Worm (Caenorhabditis elegans) whole organism, young adult: ENCODE results near the gene seip-1.

ENCODE experiments used
- B0261.1 ChIP-seq: sonication (generic microtip); optimal IDR thresholded peaks from 2 replicates; lab custom pipeline; 2016; ENCODE audit warnings: mild to moderate bottlenecking, missing genetic modification characterization, moderate library complexity, missing compliant biosample characterization
- B0336.3 ChIP-seq: fragments of 200-800 bp; sonication (Bioruptor generic); IDR thresholded peaks from 2 replicates; pipeline ENCODE4 v1.3.6; 2022; ENCODE audit warnings: missing genetic modification characterization, missing compliant biosample characterization
- D2030.7 ChIP-seq: fragments of 200-800 bp; sonication (Bioruptor generic); IDR thresholded peaks from 2 replicates; pipeline ENCODE4 v1.3.6; 2022; ENCODE audit warnings: missing genetic modification reagents, missing genetic modification characterization, missing compliant biosample characterization
- F33H1.4 ChIP-seq: fragments of 200-800 bp; sonication (Bioruptor generic); IDR thresholded peaks from 2 replicates; pipeline ENCODE4 v1.3.6; 2022; ENCODE audit warnings: missing genetic modification reagents, missing genetic modification characterization, missing compliant biosample characterization
- F57C9.4 ChIP-seq: sonication (generic microtip); optimal IDR thresholded peaks from 2 replicates; lab custom pipeline; 2017; ENCODE audit warnings: mild to moderate bottlenecking, missing genetic modification characterization, missing compliant biosample characterization
- Y53G8AR.9 ChIP-seq: fragments of 200-800 bp; sonication (Bioruptor generic); conservative IDR thresholded peaks from 2 replicates; pipeline ENCODE4 v1.3.6; 2022; ENCODE audit warnings: missing genetic modification reagents, missing genetic modification characterization, missing compliant biosample characterization
- Y79H2A.3 ChIP-seq: fragments of 200-800 bp; sonication (Bioruptor generic); conservative IDR thresholded peaks from 2 replicates; pipeline ENCODE4 v1.3.6; 2022; ENCODE audit warnings: missing genetic modification reagents, missing genetic modification characterization, missing compliant biosample characterization
- ama-1 ChIP-seq, 3 experiments: fragments of 150-350 bp in 1 of 3; sonication (generic microtip) in 2 of 3; optimal IDR thresholded peaks; 2 replicates each; lab custom pipeline; 2014 to 2018; ENCODE audit warnings: missing biosample characterization in 2 of 3, missing genetic modification characterization in 2 of 3, missing genetic modification reagents in 2 of 3
- aptf-3 ChIP-seq: fragments of 200-800 bp; sonication (Bioruptor generic); IDR thresholded peaks from 2 replicates; pipeline ENCODE4 v1.3.6; 2022; ENCODE audit warnings: missing genetic modification characterization, missing compliant biosample characterization
- attf-6 ChIP-seq: fragments of 200-800 bp; sonication (Bioruptor generic); IDR thresholded peaks from 2 replicates; pipeline ENCODE4 v1.3.6; 2022; ENCODE audit warnings: missing genetic modification reagents, missing genetic modification characterization, missing compliant biosample characterization
- bed-2 ChIP-seq: fragments of 200-800 bp; sonication (Bioruptor generic); IDR thresholded peaks from 2 replicates; pipeline ENCODE4 v1.3.6; 2022; ENCODE audit warnings: missing genetic modification reagents, missing genetic modification characterization, missing compliant biosample characterization
- ceh-100 ChIP-seq: fragments of 200-800 bp; sonication (Bioruptor generic); IDR thresholded peaks from 2 replicates; pipeline ENCODE4 v1.3.6; 2022; ENCODE audit warnings: missing genetic modification reagents, missing genetic modification characterization, missing compliant biosample characterization
- ceh-40 ChIP-seq: fragments of 200-800 bp; sonication (Bioruptor generic); IDR thresholded peaks from 2 replicates; pipeline ENCODE4 v1.3.6; 2022; ENCODE audit warnings: missing genetic modification characterization, missing compliant biosample characterization
- ceh-58 ChIP-seq: fragments of 200-800 bp; sonication (Bioruptor generic); IDR thresholded peaks from 2 replicates; pipeline ENCODE4 v1.3.6; 2022; ENCODE audit warnings: missing genetic modification characterization, missing compliant biosample characterization
- chd-7 ChIP-seq: sonication (generic microtip); optimal IDR thresholded peaks from 2 replicates; lab custom pipeline; 2016; ENCODE audit warnings: mild to moderate bottlenecking, missing genetic modification characterization, moderate library complexity, missing compliant biosample characterization
- ets-4 ChIP-seq: fragments of 200-800 bp; sonication (Bioruptor generic); optimal IDR thresholded peaks from 2 replicates; lab custom pipeline; 2018; ENCODE audit warnings: mild to moderate bottlenecking, missing genetic modification characterization, missing compliant biosample characterization
- him-1 ChIP-seq: sonication (generic microtip); optimal IDR thresholded peaks from 2 replicates; lab custom pipeline; 2016; ENCODE audit warnings: missing genotype, missing genetic modification reagents, missing genetic modification characterization, missing compliant biosample characterization
- hlh-12 ChIP-seq: sonication (generic microtip); optimal IDR thresholded peaks from 2 replicates; lab custom pipeline; 2016; ENCODE audit warnings: missing genetic modification characterization, missing compliant biosample characterization
- hmg-1.2 ChIP-seq: fragments of 200-800 bp; sonication (Bioruptor generic); IDR thresholded peaks from 2 replicates; pipeline ENCODE4 v1.3.6; 2022; ENCODE audit warnings: missing genetic modification reagents, missing genetic modification characterization, missing compliant biosample characterization
- hrde-1 ChIP-seq: sonication (generic microtip); optimal IDR thresholded peaks from 2 replicates; lab custom pipeline; 2016; ENCODE audit warnings: missing genetic modification characterization, mild to moderate bottlenecking, missing compliant biosample characterization, moderate library complexity, missing genotype, missing genetic modification reagents, borderline replicate concordance
- hsf-1 ChIP-seq: fragments of 200-800 bp; sonication (Bioruptor generic); IDR thresholded peaks from 2 replicates; pipeline ENCODE4 v1.3.6; 2022; ENCODE audit warnings: missing genetic modification reagents, missing genetic modification characterization, missing compliant biosample characterization
- lin-35 ChIP-seq, 3 experiments: fragments of 150-350 bp in 2 of 3; sonication (generic microtip) in 1 of 3; optimal IDR thresholded peaks; 2 replicates each; lab custom pipeline; 2014 to 2018; ENCODE audit warnings: missing biosample characterization in 3 of 3, missing genetic modification characterization in 3 of 3, missing genetic modification reagents in 3 of 3
- lsl-1 ChIP-seq: fragments of 200-800 bp; sonication (Bioruptor generic); optimal IDR thresholded peaks from 2 replicates; lab custom pipeline; 2018; ENCODE audit warnings: mild to moderate bottlenecking, missing genetic modification characterization, moderate library complexity, missing compliant biosample characterization
- madf-10 ChIP-seq: sonication (generic microtip); optimal IDR thresholded peaks from 2 replicates; lab custom pipeline; 2016; ENCODE audit warnings: mild to moderate bottlenecking, missing genetic modification characterization, missing compliant biosample characterization
- madf-6 ChIP-seq: fragments of 200-800 bp; sonication (Bioruptor generic); IDR thresholded peaks from 2 replicates; pipeline ENCODE4 v1.3.6; 2022; ENCODE audit warnings: missing genetic modification reagents, missing genetic modification characterization, missing compliant biosample characterization
- madf-8 ChIP-seq: fragments of 200-800 bp; sonication (Bioruptor generic); conservative IDR thresholded peaks from 2 replicates; pipeline ENCODE4 v1.3.6; 2022; ENCODE audit warnings: missing genetic modification reagents, missing genetic modification characterization, missing compliant biosample characterization
- mcd-1 ChIP-seq: fragments of 200-800 bp; sonication (Bioruptor generic); IDR thresholded peaks from 2 replicates; pipeline ENCODE4 v1.3.6; 2022; ENCODE audit warnings: missing genetic modification reagents, missing genetic modification characterization, missing compliant biosample characterization
- mes-4 ChIP-seq: sonication (generic microtip); optimal IDR thresholded peaks from 2 replicates; lab custom pipeline; 2016; ENCODE audit warnings: missing genotype, missing genetic modification characterization, missing compliant biosample characterization
- nfya-1 ChIP-seq: sonication (generic microtip); optimal IDR thresholded peaks from 2 replicates; lab custom pipeline; 2017; ENCODE audit warnings: antibody characterized with exemption, missing compliant biosample characterization, missing genetic modification characterization, borderline replicate concordance; ENCODE audit not compliant: insufficient read depth
- nfyb-1 ChIP-seq: fragments of 200-800 bp; sonication (Bioruptor generic); IDR thresholded peaks from 2 replicates; pipeline ENCODE4 v1.3.6; 2022; ENCODE audit warnings: missing genetic modification reagents, missing genetic modification characterization, missing compliant biosample characterization
- nhr-27 ChIP-seq: fragments of 200-800 bp; sonication (Bioruptor generic); optimal IDR thresholded peaks from 2 replicates; lab custom pipeline; 2018; ENCODE audit warnings: mild to moderate bottlenecking, missing genetic modification characterization, moderate library complexity, missing compliant biosample characterization
- rec-8 ChIP-seq, 2 experiments: sonication (generic microtip); optimal IDR thresholded peaks; 2 replicates each; lab custom pipeline; 2016; ENCODE audit warnings: mild to moderate bottlenecking in 2 of 2, missing genetic modification characterization in 2 of 2, missing genetic modification reagents in 2 of 2, missing genotype in 2 of 2, missing biosample characterization in 1 of 2, missing compliant biosample characterization in 1 of 2, moderate library complexity in 1 of 2
- repo-1 ChIP-seq: sonication (generic microtip); optimal IDR thresholded peaks from 2 replicates; lab custom pipeline; 2017; ENCODE audit warnings: mild to moderate bottlenecking, missing genetic modification characterization, missing compliant biosample characterization
- snpc-3.4 ChIP-seq: sonication (generic microtip); optimal IDR thresholded peaks from 2 replicates; lab custom pipeline; 2017; ENCODE audit warnings: missing genetic modification characterization, mild to moderate bottlenecking, missing compliant biosample characterization, antibody characterized with exemption, moderate library complexity, missing genotype, missing genetic modification reagents
- somi-1 ChIP-seq: fragments of 200-800 bp; sonication (Bioruptor generic); optimal IDR thresholded peaks from 2 replicates; lab custom pipeline; 2018; ENCODE audit warnings: mild to moderate bottlenecking, missing genetic modification characterization, missing compliant biosample characterization
- sptf-2 ChIP-seq: fragments of 200-800 bp; sonication (Bioruptor generic); optimal IDR thresholded peaks from 2 replicates; lab custom pipeline; 2018; ENCODE audit warnings: mild to moderate bottlenecking, missing genetic modification characterization, missing compliant biosample characterization
- tbx-9 ChIP-seq: sonication (generic microtip); optimal IDR thresholded peaks from 2 replicates; lab custom pipeline; 2016; ENCODE audit warnings: borderline replicate concordance, missing genetic modification characterization, inconsistent platforms, missing compliant biosample characterization
- unc-130 ChIP-seq: sonication (generic microtip); optimal IDR thresholded peaks from 2 replicates; lab custom pipeline; 2016; ENCODE audit warnings: missing genetic modification reagents, missing genetic modification characterization, missing compliant biosample characterization
- unc-62 ChIP-seq: fragments of 150-350 bp; optimal IDR thresholded peaks from 2 replicates; lab custom pipeline; 2014; ENCODE audit warnings: missing biosample characterization, missing genetic modification reagents, missing genetic modification characterization
- zfh-2 ChIP-seq: fragments of 200-800 bp; sonication (Bioruptor generic); conservative IDR thresholded peaks from 2 replicates; pipeline ENCODE4 v1.3.6; 2022; ENCODE audit warnings: missing genetic modification reagents, missing genetic modification characterization, missing compliant biosample characterization
- zim-3 ChIP-seq: sonication (generic microtip); optimal IDR thresholded peaks from 2 replicates; lab custom pipeline; 2017; ENCODE audit warnings: mild to moderate bottlenecking, missing genetic modification characterization, moderate library complexity, missing compliant biosample characterization
- ztf-18 ChIP-seq: sonication (generic microtip); optimal IDR thresholded peaks from 2 replicates; lab custom pipeline; 2016; ENCODE audit warnings: missing genotype, mild to moderate bottlenecking, missing genetic modification characterization, missing compliant biosample characterization
- ztf-28 ChIP-seq: fragments of 200-800 bp; sonication (Bioruptor generic); IDR thresholded peaks from 2 replicates; pipeline ENCODE4 v1.3.6; 2022; ENCODE audit warnings: missing genetic modification reagents, missing genetic modification characterization, missing compliant biosample characterization
- ztf-3 ChIP-seq: fragments of 200-800 bp; sonication (Bioruptor generic); optimal IDR thresholded peaks from 2 replicates; lab custom pipeline; 2018; ENCODE audit warnings: mild to moderate bottlenecking, missing genetic modification characterization, missing compliant biosample characterization

The seip-1 gene

ce11 chrV:6017630-6018029 lies 35.4 kb downstream of the seip-1 start, which contains the start of the genes rpt-2 and aps-1 (continued):
- no peak for TF ChIP-seq unc-130 (GFP tag; lab: Kevin White, UChicago)
- TF ChIP-seq lin-35 (GFP tag; optimal IDR thresholded peaks at IDR 0.05; lab: Kevin White, UChicago) = peak in 1 of 3 experiments; percentile 69
- TF ChIP-seq snpc-3.4 (tag; lab: Kevin White, UChicago) = peak; percentile 45
- no peak for TF ChIP-seq ceh-100 (GFP tag; lab: Robert Waterston, UW)
- TF ChIP-seq bed-2 (GFP tag; lab: Robert Waterston, UW) = no peak
- TF ChIP-seq zim-3 (tag; lab: Kevin White, UChicago) = no peak
- TF ChIP-seq him-1 = no peak
- TF ChIP-seq unc-62 (GFP tag; lab: Kevin White, UChicago) = no peak
- TF ChIP-seq nfya-1 (tag; lab: Kevin White, UChicago) = no peak
- peak; percentile 95 for TF ChIP-seq mcd-1 (GFP tag; lab: Robert Waterston, UW)

DNA sequence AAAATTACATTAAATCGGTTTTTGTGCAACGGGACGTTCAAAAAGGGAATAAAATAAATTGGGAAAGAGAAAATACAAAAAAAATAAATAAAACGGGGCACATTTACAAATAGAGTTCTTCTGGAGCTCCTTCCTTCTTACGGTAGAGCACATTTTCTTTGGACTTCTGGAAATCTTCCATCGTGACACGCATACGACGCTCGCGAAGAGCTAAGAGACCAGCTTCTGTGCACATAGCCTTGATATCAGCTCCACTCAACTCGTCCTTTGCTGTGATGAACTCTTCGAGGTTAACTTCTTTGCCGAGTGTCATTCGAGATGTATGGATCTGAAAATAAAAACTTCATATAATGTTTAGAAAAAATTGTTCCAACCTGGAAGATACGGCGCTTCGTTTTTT lies 36.9 kb downstream of the seip-1 start:
- TF ChIP-seq aptf-3 (GFP tag; lab: Robert Waterston, UW) = no peak
- 0 out of 2 replicates have a peak, but pooled peaks have one; percentile 2 for TF ChIP-seq hmg-1.2 (GFP tag; lab: Robert Waterston, UW)
- no peak for TF ChIP-seq ztf-3 (GFP tag; lab: Kevin White, UChicago)
- no peak for TF ChIP-seq mes-4
- TF ChIP-seq ama-1 (optimal IDR thresholded peaks at IDR 0.05; lab: Kevin White, UChicago) = peak; percentile 14
- no peak for TF ChIP-seq ama-1 (GFP tag; optimal IDR thresholded peaks at IDR 0.05; lab: Kevin White, UChicago)
- no peak for TF ChIP-seq madf-8
- 0 out of 2 replicates have a peak, but pooled peaks have one; percentile 22 for TF ChIP-seq nfyb-1 (GFP tag; lab: Robert Waterston, UW)
- TF ChIP-seq ceh-40 (GFP tag; lab: Robert Waterston, UW) = 0 out of 2 replicates have a peak, but pooled peaks have one; percentile 23

- TF ChIP-seq ets-4 (GFP tag; lab: Kevin White, UChicago) (no peak), sptf-2 (GFP tag; lab: Kevin White, UChicago) (no peak), him-1 (peak; percentile 34), zim-3 (tag; lab: Kevin White, UChicago) (no peak), madf-6 (peak; percentile 67), lin-35 (GFP tag; optimal IDR thresholded peaks at IDR 0.05; lab: Kevin White, UChicago) (peak in 1 of 3 experiments; percentile 2), ceh-58 (GFP tag; lab: Robert Waterston, UW) (no peak), hsf-1 (peak; percentile 60; the same call in 1 of the 2 replicates), F57C9.4 (no peak), repo-1 (tag; lab: Kevin White, UChicago) (peak; percentile 14), attf-6 (GFP tag; lab: Robert Waterston, UW) (no peak), Y53G8AR.9 (GFP tag; lab: Robert Waterston, UW) (peak; percentile 32; the same call in 1 of the 2 replicates), tbx-9 (tag; lab: Kevin White, UChicago) (peak; percentile 2), rec-8 (tag; optimal IDR thresholded peaks at IDR 0.05; lab: Kevin White, UChicago) (no peak), snpc-3.4 (tag; lab: Kevin White, UChicago) (peak; percentile 52), somi-1 (GFP tag; lab: Kevin White, UChicago) (no peak), hrde-1 (peak; percentile 30), hlh-12 (no peak), ztf-18 (tag; lab: Kevin White, UChicago) (no peak), Y79H2A.3 (0 out of 2 replicates have a peak, but pooled peaks have one; percentile 11), lsl-1 (no peak), D2030.7 (no peak), nhr-27 (tag; lab: Kevin White, UChicago) (no peak), B0261.1 (tag; lab: Kevin White, UChicago) (no peak), ztf-28 (GFP tag; lab: Robert Waterston, UW) (no peak), zfh-2 (GFP tag; lab: Robert Waterston, UW) (no peak), B0336.3 (GFP tag; lab: Robert Waterston, UW) (peak; percentile 68), chd-7 (no peak), F33H1.4 (no peak), madf-10 (tag; lab: Kevin White, UChicago) (no peak)
These were observed 37.4 kb downstream of the seip-1 start for ce11 chrV:6015546-6016089.
